Fruit fly (Drosophila melanogaster) whole organism, embryonic: ENCODE data around the gene mia.

Experiments
- Antp ChIP-seq: fragments of 200-800 bp; sonication (Bioruptor generic); optimal IDR thresholded peaks from 3 replicates; lab custom pipeline; 2016; ENCODE audit warnings: missing biosample characterization, missing genetic modification characterization
- Awh ChIP-seq: fragments of 200-800 bp; sonication (Bioruptor generic); IDR thresholded peaks from 2 replicates; pipeline ENCODE4, ENCODE4 v1.3.6; 2022; ENCODE audit warnings: missing biosample characterization, missing genetic modification characterization
- Blimp-1 ChIP-seq: fragments of 200-800 bp; sonication (Bioruptor generic); optimal IDR thresholded peaks from 3 replicates; lab custom pipeline; 2018; ENCODE audit warnings: missing biosample characterization, missing genetic modification characterization, mild to moderate bottlenecking, moderate library complexity, missing genetic modification reagents
- CG11695 ChIP-seq: fragments of 200-800 bp; sonication (Bioruptor generic); IDR thresholded peaks from 3 replicates; pipeline ENCODE4 v1.3.6; 2022; ENCODE audit warnings: missing biosample characterization, missing genetic modification characterization
- CG3847 ChIP-seq: fragments of 200-800 bp; sonication (Bioruptor generic); IDR thresholded peaks from 2 replicates; pipeline ENCODE4 v1.3.6; 2022; ENCODE audit warnings: missing biosample characterization, missing genetic modification characterization
- CG5953 ChIP-seq: fragments of 200-800 bp; sonication (Bioruptor generic); IDR thresholded peaks from 2 replicates; pipeline ENCODE4 v1.3.6; 2022; ENCODE audit warnings: missing biosample characterization, missing genetic modification characterization
- CG8478 ChIP-seq: fragments of >200 bp; optimal IDR thresholded peaks from 2 replicates; lab custom pipeline; 2018
- E2f1 ChIP-seq: fragments of 200-800 bp; sonication (Bioruptor generic); IDR thresholded peaks from 2 replicates; pipeline ENCODE4 v1.3.6; 2022; ENCODE audit warnings: missing biosample characterization, missing genetic modification characterization
- grn ChIP-seq: fragments of 200-800 bp; sonication (Bioruptor generic); optimal IDR thresholded peaks from 3 replicates; lab custom pipeline; 2017; ENCODE audit warnings: missing biosample characterization, missing genetic modification characterization
- h ChIP-seq: fragments of >200 bp; optimal IDR thresholded peaks from 2 replicates; lab custom pipeline; 2017
- kay ChIP-seq: fragments of 200-800 bp; sonication (Bioruptor generic); optimal IDR thresholded peaks from 2 replicates; lab custom pipeline; 2016; ENCODE audit warnings: missing biosample characterization, missing genetic modification characterization
- usp ChIP-seq: fragments of >200 bp; optimal IDR thresholded peaks from 2 replicates; lab custom pipeline; 2017; ENCODE audit warnings: missing biosample characterization, missing genetic modification characterization

DNA sequence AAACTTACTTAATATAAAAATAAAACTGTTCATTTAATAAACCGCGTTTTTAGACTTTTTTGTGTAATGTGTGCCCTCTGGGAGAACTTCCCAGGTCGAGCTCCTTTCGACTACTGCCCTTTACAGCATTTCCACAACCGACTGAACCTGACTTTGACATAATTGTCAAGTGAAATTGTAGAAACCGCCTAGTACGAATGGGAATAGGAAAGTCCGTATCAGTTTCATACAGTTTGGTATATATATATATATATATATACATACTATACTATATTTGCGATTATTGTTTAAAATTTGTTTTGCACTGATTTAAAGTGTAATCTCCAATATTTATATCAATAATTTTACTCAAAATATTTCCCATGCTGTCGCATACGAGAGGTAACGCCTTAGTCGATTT is at the start of gene mia:
- TF ChIP-seq E2f1 (no peak), h (lab: Kevin White, UChicago) (no peak), CG5953 (GFP tag; lab: Robert Waterston, UW) (no peak), Blimp-1 (no peak), CG8478 (lab: Kevin White, UChicago) (no peak), Antp (no peak), usp (GFP tag; lab: Kevin White, UChicago) (no peak), CG3847 (GFP tag; lab: Robert Waterston, UW) (no peak), kay (GFP tag; lab: Kevin White, UChicago) (no peak), Awh (GFP tag; lab: Robert Waterston, UW) (no peak), grn (no peak), CG11695 (GFP tag; lab: Robert Waterston, UW) (no peak)
